Worm (Caenorhabditis elegans): ENCODE results near the gene ZK637.4.
A peak's percentile ranks its signal among the peaks of the same experiment; 100 is the strongest.

ce11 chrIII:8878960-8879359, 14.6 kb upstream of the ZK637.4 start:
- TF ChIP-seq elt-1 (tag; optimal IDR thresholded peaks at IDR 0.05), result no peak
- no peak for TF ChIP-seq unc-62 (GFP tag; optimal IDR thresholded peaks at IDR 0.05)
- no peak for TF ChIP-seq ama-1 (optimal IDR thresholded peaks at IDR 0.05)
- no peak for TF ChIP-seq ztf-4 (tag; optimal IDR thresholded peaks at IDR 0.05)
- no peak for TF ChIP-seq elt-3 (tag; optimal IDR thresholded peaks at IDR 0.05)
- TF ChIP-seq F13H6.1 (tag; optimal IDR thresholded peaks at IDR 0.05), result no peak
- TF ChIP-seq Y55F3AM.14 (GFP tag; optimal IDR thresholded peaks at IDR 0.05), result no peak
- TF ChIP-seq unc-39 (tag; optimal IDR thresholded peaks at IDR 0.05), result no peak
- no peak for TF ChIP-seq nhr-12 (tag; optimal IDR thresholded peaks at IDR 0.05)
- no peak for TF ChIP-seq nhr-10 (tag; optimal IDR thresholded peaks at IDR 0.05)
- TF ChIP-seq nhr-23 (tag; optimal IDR thresholded peaks at IDR 0.05), result no peak
- no peak for TF ChIP-seq snpc-4 (tag; optimal IDR thresholded peaks at IDR 0.05)
- peak; percentile 84 for TF ChIP-seq fos-1 (tag; optimal IDR thresholded peaks at IDR 0.05)
